Worm (Caenorhabditis elegans): ENCODE data around the gene acly-1.

DNA sequence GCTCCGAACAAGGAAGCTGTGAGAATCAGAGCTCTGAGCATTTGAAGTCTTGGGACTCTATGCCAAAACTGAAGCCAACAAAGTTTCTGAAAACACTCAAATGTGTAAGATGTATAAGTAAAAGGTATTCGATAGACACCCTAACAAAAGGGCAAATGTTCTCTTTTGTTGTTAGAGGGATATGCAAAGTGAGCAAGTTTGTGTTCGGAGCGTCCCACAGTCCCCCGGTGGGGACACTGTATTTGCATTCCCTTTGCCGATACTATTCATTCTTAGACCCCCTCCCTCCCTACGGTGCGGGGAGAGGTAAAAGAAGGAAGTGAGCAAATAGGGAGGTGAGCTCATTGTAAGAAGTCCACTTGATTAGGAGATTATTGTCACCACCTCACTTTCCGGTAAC, 18.2 kb downstream of the acly-1 start, which contains the start of gene F09E10.6:
- no peak for TF ChIP-seq him-1 (tag; optimal IDR thresholded peaks at IDR 0.05)
- no peak for TF ChIP-seq W03F9.2 (tag; optimal IDR thresholded peaks at IDR 0.05)
